Worm (Caenorhabditis elegans) whole organism, L2 larva: ENCODE data around the gene T06C12.14.
A peak's percentile ranks its signal among the peaks of the same experiment; 100 is the strongest.

Source experiments
- R02D3.7 ChIP-seq: fragments of 150-350 bp; optimal IDR thresholded peaks from 2 replicates; lab custom pipeline; 2014; ENCODE audit warnings: missing biosample characterization, missing genetic modification characterization
- dmd-4 ChIP-seq: sonication (generic microtip); optimal IDR thresholded peaks from 2 replicates; lab custom pipeline; 2017; ENCODE audit warnings: missing biosample characterization, missing genetic modification characterization
- fos-1 ChIP-seq: fragments of 150-350 bp; optimal IDR thresholded peaks from 2 replicates; lab custom pipeline; 2014; ENCODE audit warnings: missing biosample characterization, missing genetic modification characterization
- lin-39 ChIP-seq: fragments of 150-350 bp; optimal IDR thresholded peaks from 2 replicates; lab custom pipeline; 2014; ENCODE audit warnings: missing biosample characterization, missing genetic modification reagents, missing genetic modification characterization
- lsy-2 ChIP-seq, 2 experiments: fragments of 150-350 bp in 1 of 2; sonication (generic microtip) in 1 of 2; optimal IDR thresholded peaks; 2 replicates each; lab custom pipeline; 2014 to 2017; ENCODE audit warnings: missing biosample characterization in 2 of 2, missing genetic modification characterization in 2 of 2
- mdl-1 ChIP-seq, 2 experiments: fragments of 150-350 bp in 1 of 2; sonication (generic microtip) in 1 of 2; optimal IDR thresholded peaks; 2 replicates each; lab custom pipeline; 2017; ENCODE audit warnings: missing biosample characterization in 2 of 2, missing genetic modification characterization in 2 of 2
- skn-1 ChIP-seq: sonication (generic microtip); optimal IDR thresholded peaks from 2 replicates; lab custom pipeline; 2017; ENCODE audit warnings: missing biosample characterization, missing genetic modification characterization
- snpc-4 ChIP-seq: fragments of 150-350 bp; optimal IDR thresholded peaks from 2 replicates; lab custom pipeline; 2014; ENCODE audit warnings: missing biosample characterization, missing genetic modification characterization
- zag-1 ChIP-seq: fragments of 150-350 bp; optimal IDR thresholded peaks from 2 replicates; lab custom pipeline; 2014; ENCODE audit warnings: missing biosample characterization, missing genetic modification characterization
- ztf-4 ChIP-seq: fragments of 150-350 bp; optimal IDR thresholded peaks from 2 replicates; lab custom pipeline; 2014; ENCODE audit warnings: missing biosample characterization, missing genetic modification characterization

DNA sequence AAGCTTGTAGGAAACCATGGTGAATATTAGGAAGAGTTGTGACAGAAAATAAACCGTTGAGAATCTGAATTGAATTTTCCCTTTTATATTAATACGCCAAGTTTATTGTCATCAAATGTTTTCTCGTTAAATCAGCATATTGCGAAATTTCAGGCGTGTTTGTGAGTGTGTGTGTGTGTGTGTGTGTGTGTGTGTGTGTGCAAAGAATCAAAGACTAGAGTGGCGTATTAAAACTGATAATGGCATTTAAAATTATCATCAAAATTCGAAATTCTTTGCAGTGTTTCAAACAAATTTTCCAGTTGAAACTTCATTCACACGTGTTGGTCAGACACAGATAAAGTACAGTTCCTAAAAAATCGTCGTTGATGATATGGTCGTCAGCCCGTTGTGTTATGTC is 16.1 kb downstream of the T06C12.14 start, which contains the start of gene gst-38:
- TF ChIP-seq mdl-1 (tag; optimal IDR thresholded peaks at IDR 0.05; lab: Kevin White, UChicago) = no peak
- no peak for TF ChIP-seq snpc-4
- no peak for TF ChIP-seq zag-1
- TF ChIP-seq lsy-2 (tag; optimal IDR thresholded peaks at IDR 0.05; lab: Kevin White, UChicago) = no peak
- TF ChIP-seq lin-39 (tag; lab: Kevin White, UChicago) = no peak
- no peak for TF ChIP-seq R02D3.7 (tag; lab: Kevin White, UChicago)
- TF ChIP-seq ztf-4 (tag; lab: Kevin White, UChicago) = no peak
- TF ChIP-seq dmd-4 = no peak
- no peak for TF ChIP-seq skn-1
- peak; percentile 63 for TF ChIP-seq fos-1 (tag; lab: Kevin White, UChicago)
